Fruit fly (Drosophila melanogaster): ENCODE data around the gene Sfmbt.

The Sfmbt gene

DNA sequence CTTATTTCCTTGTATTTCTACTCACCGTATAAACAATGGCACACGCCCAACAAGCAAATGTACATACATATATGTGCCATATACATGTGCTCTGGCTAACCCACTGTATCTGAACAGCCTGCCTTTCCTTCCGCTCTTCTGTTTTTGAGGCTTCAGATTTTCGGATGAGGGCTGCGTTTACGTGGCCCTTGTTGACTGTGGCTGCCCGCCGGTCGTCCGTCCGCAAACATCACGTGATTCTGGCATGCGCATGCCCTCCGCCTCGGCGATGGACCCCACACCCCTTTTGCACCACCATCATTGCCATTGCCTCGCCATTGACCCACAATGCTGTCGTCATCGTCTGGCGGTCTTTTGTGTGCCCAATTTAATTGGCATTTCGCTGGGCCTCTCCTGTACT, 28.7 kb upstream of the Sfmbt start (continued):
- no peak for TF ChIP-seq schlank (tag; optimal IDR thresholded peaks at IDR 0.05)
- TF ChIP-seq CG4282 (GFP tag; optimal IDR thresholded peaks at IDR 0.05): no peak
- peak; percentile 5 for TF ChIP-seq unpg (GFP tag; optimal IDR thresholded peaks at IDR 0.05)
- no peak for TF ChIP-seq ken (GFP tag; IDR thresholded peaks at IDR 0.05)
- TF ChIP-seq Meics (GFP tag; optimal IDR thresholded peaks at IDR 0.05): no peak
- peak; percentile 44 for TF ChIP-seq scrt (GFP tag; optimal IDR thresholded peaks at IDR 0.05)
- no peak for TF ChIP-seq HLH4C (GFP tag; IDR thresholded peaks at IDR 0.05; ENCODE audit: partially characterized antibody)
- TF ChIP-seq CG3726 (GFP tag; IDR thresholded peaks at IDR 0.05): no peak
- no peak for TF ChIP-seq CG7556 (GFP tag; optimal IDR thresholded peaks at IDR 0.05)
- TF ChIP-seq CG2889 (GFP tag; IDR thresholded peaks at IDR 0.05): no peak
- TF ChIP-seq CG10543 (GFP tag; optimal IDR thresholded peaks at IDR 0.05): peak; percentile 91
- no peak for TF ChIP-seq CG12155 (GFP tag; optimal IDR thresholded peaks at IDR 0.05)
- TF ChIP-seq CG1603 (tag; optimal IDR thresholded peaks at IDR 0.05): peak; percentile 20
- TF ChIP-seq CG6813 (GFP tag; optimal IDR thresholded peaks at IDR 0.05): peak; percentile 57
- no peak for TF ChIP-seq usp (GFP tag; optimal IDR thresholded peaks at IDR 0.05)
- peak; percentile 60; the same call in 1 of the 2 replicates for TF ChIP-seq vvl (GFP tag; IDR thresholded peaks at IDR 0.05)
- no peak for TF ChIP-seq Taf1 (GFP tag; IDR thresholded peaks at IDR 0.05)
- TF ChIP-seq CG17361 (GFP tag; IDR thresholded peaks at IDR 0.05): no peak
- peak; percentile 26 for TF ChIP-seq wek (GFP tag; optimal IDR thresholded peaks at IDR 0.05)
- peak; percentile 29 for TF ChIP-seq CG1233 (GFP tag; optimal IDR thresholded peaks at IDR 0.05)
- peak; percentile 37 for TF ChIP-seq CG13296 (GFP tag; optimal IDR thresholded peaks at IDR 0.05)
- TF ChIP-seq CG16863 (GFP tag; optimal IDR thresholded peaks at IDR 0.05): no peak
- no peak for TF ChIP-seq CG1647 (GFP tag; optimal IDR thresholded peaks at IDR 0.05)
- TF ChIP-seq tx (GFP tag; optimal IDR thresholded peaks at IDR 0.05): no peak
- no peak for TF ChIP-seq peb (GFP tag; IDR thresholded peaks at IDR 0.05)
- peak; percentile 30 for TF ChIP-seq CG17385 (GFP tag; optimal IDR thresholded peaks at IDR 0.05)
- no peak; the same call in 1 of the 2 replicates for TF ChIP-seq sens-2 (GFP tag; IDR thresholded peaks at IDR 0.05)
- TF ChIP-seq Fer2 (tag; optimal IDR thresholded peaks at IDR 0.05): no peak
- TF ChIP-seq wor (GFP tag; IDR thresholded peaks at IDR 0.05): no peak
- no peak for TF ChIP-seq H2.0 (GFP tag; IDR thresholded peaks at IDR 0.05)
- TF ChIP-seq CG6272 (GFP tag; IDR thresholded peaks at IDR 0.05): no peak
- TF ChIP-seq CG8924 (tag; optimal IDR thresholded peaks at IDR 0.05): peak; percentile 23
- TF ChIP-seq CG2129 (GFP tag; IDR thresholded peaks at IDR 0.05; ENCODE audit: partially characterized antibody): no peak
- TF ChIP-seq CG12236 (GFP tag; optimal IDR thresholded peaks at IDR 0.05): no peak
- TF ChIP-seq CG10366 (GFP tag; IDR thresholded peaks at IDR 0.05): no peak
- no peak for TF ChIP-seq CG3847 (GFP tag; IDR thresholded peaks at IDR 0.05)
- no peak for TF ChIP-seq ap (GFP tag; IDR thresholded peaks at IDR 0.05)
- peak; percentile 85 for TF ChIP-seq Hey (tag; optimal IDR thresholded peaks at IDR 0.05)
- TF ChIP-seq zfh1 (GFP tag; IDR thresholded peaks at IDR 0.05): 0 out of 3 replicates have a peak, but pooled peaks have one; percentile 28
- no peak for TF ChIP-seq tin (GFP tag; optimal IDR thresholded peaks at IDR 0.05)
- no peak for TF ChIP-seq BEAF-32 (GFP tag; optimal IDR thresholded peaks at IDR 0.05)
- peak; percentile 53 for TF ChIP-seq CG11398 (GFP tag; optimal IDR thresholded peaks at IDR 0.05)
- peak; percentile 5 for TF ChIP-seq fd64A (GFP tag; optimal IDR thresholded peaks at IDR 0.05)
- no peak for TF ChIP-seq Doc2 (GFP tag; IDR thresholded peaks at IDR 0.05)
- TF ChIP-seq Mad (GFP tag; optimal IDR thresholded peaks at IDR 0.05): no peak
- no peak for TF ChIP-seq Hmx (GFP tag; optimal IDR thresholded peaks at IDR 0.05)
- TF ChIP-seq Rfx (GFP tag; IDR thresholded peaks at IDR 0.05): peak; percentile 19; the same call in 1 of the 2 replicates
- peak; percentile 33; the same call in 1 of the 2 replicates for TF ChIP-seq MBD-R2 (GFP tag; IDR thresholded peaks at IDR 0.05)
- TF ChIP-seq onecut (GFP tag; IDR thresholded peaks at IDR 0.05): peak; percentile 54
- peak; percentile 20 for TF ChIP-seq CG12744 (GFP tag; optimal IDR thresholded peaks at IDR 0.05)
- no peak for TF ChIP-seq CG4424 (GFP tag; optimal IDR thresholded peaks at IDR 0.05)
- TF ChIP-seq maf-S (GFP tag; optimal IDR thresholded peaks at IDR 0.05): no peak
